Worm (Caenorhabditis elegans) whole organism, L4 larva: ENCODE measurements around the gene atg-16.2.

Source experiments
- Y105C5A.15 ChIP-seq: fragments of 200-800 bp; sonication (Bioruptor generic); IDR thresholded peaks from 2 replicates; pipeline ENCODE4 v1.3.6; 2022; ENCODE audit warnings: missing genetic modification characterization, missing compliant biosample characterization
- fkh-10 ChIP-seq: fragments of 150-350 bp; optimal IDR thresholded peaks from 2 replicates; lab custom pipeline; 2014; ENCODE audit warnings: missing biosample characterization, missing genetic modification reagents, missing genetic modification characterization

DNA sequence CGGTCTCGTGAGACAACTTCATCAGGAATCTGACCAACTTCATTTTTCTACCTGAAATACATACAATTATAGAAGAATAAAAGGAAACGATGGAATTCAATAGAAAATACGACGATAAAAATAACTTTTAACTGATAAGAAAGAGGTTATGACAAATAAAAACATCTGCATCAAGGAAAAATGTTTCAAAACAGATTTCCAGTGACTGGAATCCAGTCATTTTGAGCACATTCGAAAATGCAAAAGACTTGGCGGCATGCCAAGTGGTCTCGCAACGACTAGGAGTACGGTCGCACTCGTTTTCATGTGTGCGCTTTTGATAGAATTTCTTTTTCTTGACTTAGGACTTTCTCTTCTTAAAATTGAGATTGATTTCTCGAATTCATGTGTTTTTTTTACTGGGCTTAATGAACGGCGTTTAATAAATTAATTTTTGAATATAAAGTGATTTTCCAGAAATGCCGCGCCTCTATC lies 36.6 kb upstream of the atg-16.2 start, which contains the start of the genes snr-3 and rsp-5:
- TF ChIP-seq fkh-10 (GFP tag; lab: Kevin White, UChicago) (peak; percentile 7), Y105C5A.15 (GFP tag; lab: Robert Waterston, UW) (no peak)
